Worm (Caenorhabditis elegans) whole organism, L1 larva: ENCODE results near the gene C03C10.7.
A peak's percentile ranks its signal among the peaks of the same experiment; 100 is the strongest.

Experiments
- C34B4.2 ChIP-seq: sonication (generic microtip); optimal IDR thresholded peaks from 2 replicates; lab custom pipeline; 2017; ENCODE audit warnings: mild to moderate bottlenecking, missing genetic modification characterization, missing compliant biosample characterization
- F16B12.6 ChIP-seq: fragments of 150-350 bp; optimal IDR thresholded peaks from 2 replicates; lab custom pipeline; 2014; ENCODE audit warnings: missing biosample characterization, missing genetic modification characterization
- aha-1 ChIP-seq: fragments of 150-350 bp; optimal IDR thresholded peaks from 2 replicates; lab custom pipeline; 2014; ENCODE audit warnings: missing biosample characterization, missing genetic modification characterization
- alr-1 ChIP-seq: fragments of 200-800 bp; sonication (Bioruptor generic); optimal IDR thresholded peaks from 2 replicates; lab custom pipeline; 2018; ENCODE audit warnings: borderline replicate concordance, mild to moderate bottlenecking, missing genetic modification characterization, missing compliant biosample characterization
- aly-2 ChIP-seq: fragments of 150-350 bp; optimal IDR thresholded peaks from 2 replicates; lab custom pipeline; 2014; ENCODE audit warnings: missing biosample characterization, missing genetic modification characterization
- blmp-1 ChIP-seq: fragments of 150-350 bp; optimal IDR thresholded peaks from 2 replicates; lab custom pipeline; 2014; ENCODE audit warnings: missing biosample characterization, missing genetic modification characterization
- ceh-63 ChIP-seq: fragments of 200-800 bp; sonication (Bioruptor generic); optimal IDR thresholded peaks from 2 replicates; lab custom pipeline; 2018; ENCODE audit warnings: mild to moderate bottlenecking, missing genetic modification characterization, missing compliant biosample characterization
- ceh-8 ChIP-seq: fragments of 200-800 bp; sonication (Bioruptor generic); optimal IDR thresholded peaks from 2 replicates; lab custom pipeline; 2018; ENCODE audit warnings: mild to moderate bottlenecking, missing genetic modification characterization, moderate library complexity, missing compliant biosample characterization
- ceh-82 ChIP-seq, 3 experiments: fragments of 150-350 bp in 1 of 3; sonication (generic microtip) in 2 of 3; optimal IDR thresholded peaks; 2 replicates each; lab custom pipeline; 2014 to 2017; ENCODE audit warnings: missing biosample characterization in 3 of 3, missing genetic modification characterization in 3 of 3
- ceh-88 ChIP-seq: fragments of 200-800 bp; sonication (Bioruptor generic); IDR thresholded peaks from 2 replicates; pipeline ENCODE4 v1.3.6; 2022; ENCODE audit warnings: missing genetic modification characterization, missing compliant biosample characterization
- ceh-90 ChIP-seq: sonication (generic microtip); optimal IDR thresholded peaks from 2 replicates; lab custom pipeline; 2016; ENCODE audit warnings: missing genetic modification characterization, missing compliant biosample characterization
- dpl-1 ChIP-seq, 3 experiments: fragments of 150-350 bp in 2 of 3; sonication (generic microtip) in 1 of 3; optimal IDR thresholded peaks; 2 replicates each; lab custom pipeline; 2014 to 2017; ENCODE audit warnings: missing biosample characterization in 3 of 3, missing genetic modification characterization in 3 of 3, missing genetic modification reagents in 3 of 3
- dsc-1 ChIP-seq: sonication (generic microtip); optimal IDR thresholded peaks from 2 replicates; lab custom pipeline; 2016; ENCODE audit warnings: mild to moderate bottlenecking, missing genetic modification characterization, missing compliant biosample characterization
- efl-3 ChIP-seq: fragments of 200-800 bp; sonication (Bioruptor generic); optimal IDR thresholded peaks from 2 replicates; lab custom pipeline; 2018; ENCODE audit warnings: mild to moderate bottlenecking, missing genetic modification characterization, missing compliant biosample characterization
- ets-5 ChIP-seq: fragments of 200-800 bp; sonication (Bioruptor generic); IDR thresholded peaks from 2 replicates; pipeline ENCODE4 v1.3.6; 2022; ENCODE audit warnings: missing genetic modification characterization, missing compliant biosample characterization
- fkh-4 ChIP-seq: sonication (generic microtip); optimal IDR thresholded peaks from 2 replicates; lab custom pipeline; 2016; ENCODE audit warnings: missing compliant biosample characterization, missing genetic modification characterization, borderline replicate concordance
- grh-1 ChIP-seq: fragments of 200-800 bp; sonication (Bioruptor generic); IDR thresholded peaks from 2 replicates; pipeline ENCODE4 v1.3.6; 2022; ENCODE audit warnings: missing genetic modification reagents, missing genetic modification characterization, missing compliant biosample characterization
- hlh-4 ChIP-seq: sonication (generic microtip); optimal IDR thresholded peaks from 2 replicates; lab custom pipeline; 2016; ENCODE audit warnings: mild to moderate bottlenecking, missing genetic modification characterization, missing compliant biosample characterization
- hpl-2 ChIP-seq: fragments of 150-350 bp; optimal IDR thresholded peaks from 2 replicates; lab custom pipeline; 2014; ENCODE audit warnings: missing biosample characterization, missing genetic modification reagents, missing genetic modification characterization
- lin-14 ChIP-seq: fragments of 200-800 bp; sonication (Bioruptor generic); optimal IDR thresholded peaks from 2 replicates; lab custom pipeline; 2018; ENCODE audit warnings: mild to moderate bottlenecking, missing genetic modification characterization, moderate library complexity, missing compliant biosample characterization
- lin-35 ChIP-seq, 2 experiments: fragments of 150-350 bp; optimal IDR thresholded peaks; 2 replicates each; lab custom pipeline; 2014; ENCODE audit warnings: missing biosample characterization in 2 of 2, missing genetic modification characterization in 2 of 2, missing genetic modification reagents in 2 of 2
- lir-3 ChIP-seq: sonication (generic microtip); optimal IDR thresholded peaks from 2 replicates; lab custom pipeline; 2016; ENCODE audit warnings: mild to moderate bottlenecking, missing genetic modification characterization, moderate library complexity, missing compliant biosample characterization; ENCODE audit not compliant: poor library complexity
- lsy-2 ChIP-seq, 2 experiments: fragments of 150-350 bp; optimal IDR thresholded peaks; 2 replicates each; lab custom pipeline; 2014; ENCODE audit warnings: missing biosample characterization in 2 of 2, missing genetic modification characterization in 2 of 2
- mab-9 ChIP-seq: fragments of 200-800 bp; sonication (Bioruptor generic); IDR thresholded peaks from 2 replicates; pipeline ENCODE4 v1.3.6; 2022; ENCODE audit warnings: missing genetic modification reagents, missing genetic modification characterization, missing compliant biosample characterization
- mep-1 ChIP-seq: fragments of 150-350 bp; optimal IDR thresholded peaks from 2 replicates; lab custom pipeline; 2014; ENCODE audit warnings: missing biosample characterization, missing genetic modification characterization
- nhr-11 ChIP-seq: fragments of 150-350 bp; optimal IDR thresholded peaks from 2 replicates; lab custom pipeline; 2014; ENCODE audit warnings: missing biosample characterization, missing genetic modification characterization
- nhr-12 ChIP-seq: sonication (generic microtip); optimal IDR thresholded peaks from 2 replicates; lab custom pipeline; 2017; ENCODE audit warnings: missing biosample characterization, missing genetic modification characterization
- nhr-20 ChIP-seq: sonication (generic microtip); optimal IDR thresholded peaks from 2 replicates; lab custom pipeline; 2016; ENCODE audit warnings: mild to moderate bottlenecking, missing genetic modification characterization, missing compliant biosample characterization
- nhr-237 ChIP-seq: fragments of 150-350 bp; optimal IDR thresholded peaks from 2 replicates; lab custom pipeline; 2014; ENCODE audit warnings: missing biosample characterization, missing genetic modification characterization
- nhr-28 ChIP-seq: fragments of 150-350 bp; optimal IDR thresholded peaks from 2 replicates; lab custom pipeline; 2014; ENCODE audit warnings: missing biosample characterization, missing genetic modification characterization
- nhr-47 ChIP-seq: sonication (generic microtip); optimal IDR thresholded peaks from 2 replicates; lab custom pipeline; 2016; ENCODE audit warnings: mild to moderate bottlenecking, missing genetic modification characterization, moderate library complexity, missing compliant biosample characterization
- nhr-71 ChIP-seq: sonication (generic microtip); optimal IDR thresholded peaks from 2 replicates; lab custom pipeline; 2016; ENCODE audit warnings: mild to moderate bottlenecking, missing genetic modification characterization, moderate library complexity, missing compliant biosample characterization
- nhr-76 ChIP-seq: sonication (generic microtip); optimal IDR thresholded peaks from 2 replicates; lab custom pipeline; 2017; ENCODE audit warnings: missing biosample characterization, missing genetic modification characterization
- nhr-84 ChIP-seq: sonication (generic microtip); optimal IDR thresholded peaks from 2 replicates; lab custom pipeline; 2017; ENCODE audit warnings: missing biosample characterization, missing genetic modification characterization
- nhr-85 ChIP-seq: sonication (generic microtip); peaks from one replicate; lab custom pipeline; 2016; ENCODE audit warnings: missing genetic modification characterization, inconsistent platforms, missing compliant biosample characterization
- nhr-90 ChIP-seq: sonication (generic microtip); optimal IDR thresholded peaks from 2 replicates; lab custom pipeline; 2016; ENCODE audit warnings: mild to moderate bottlenecking, missing genetic modification characterization, missing compliant biosample characterization; ENCODE audit not compliant: poor library complexity
- pag-3 ChIP-seq: sonication (generic microtip); optimal IDR thresholded peaks from 2 replicates; lab custom pipeline; 2017; ENCODE audit warnings: missing genetic modification characterization, mild to moderate bottlenecking, missing compliant biosample characterization, antibody characterized with exemption, borderline replicate concordance; ENCODE audit not compliant: insufficient read depth
- snpc-4 ChIP-seq: fragments of 150-350 bp; optimal IDR thresholded peaks from 2 replicates; lab custom pipeline; 2014; ENCODE audit warnings: missing biosample characterization, missing genetic modification characterization
- swsn-7 ChIP-seq: sonication (generic microtip); optimal IDR thresholded peaks from 2 replicates; lab custom pipeline; 2016; ENCODE audit warnings: missing genetic modification characterization, missing compliant biosample characterization
- tbx-2 ChIP-seq: sonication (generic microtip); optimal IDR thresholded peaks from 2 replicates; lab custom pipeline; 2016; ENCODE audit warnings: missing genetic modification characterization, missing compliant biosample characterization
- tlp-1 ChIP-seq: fragments of 150-350 bp; optimal IDR thresholded peaks from 2 replicates; lab custom pipeline; 2014; ENCODE audit warnings: missing biosample characterization, missing genetic modification characterization
- unc-30 ChIP-seq: sonication (generic microtip); optimal IDR thresholded peaks from 2 replicates; lab custom pipeline; 2017; ENCODE audit warnings: missing biosample characterization, missing genetic modification characterization
- unc-62 ChIP-seq: fragments of 150-350 bp; optimal IDR thresholded peaks from 2 replicates; lab custom pipeline; 2014; ENCODE audit warnings: missing biosample characterization, missing genetic modification reagents, missing genetic modification characterization
- unc-86 ChIP-seq: sonication (generic microtip); optimal IDR thresholded peaks from 2 replicates; lab custom pipeline; 2016; ENCODE audit warnings: missing genetic modification characterization, missing compliant biosample characterization
- unc-98 ChIP-seq: fragments of 200-800 bp; sonication (Bioruptor generic); IDR thresholded peaks from 2 replicates; pipeline ENCODE4 v1.3.6; 2022; ENCODE audit warnings: missing genetic modification characterization, missing compliant biosample characterization
- zag-1 ChIP-seq: fragments of 150-350 bp; optimal IDR thresholded peaks from 2 replicates; lab custom pipeline; 2014; ENCODE audit warnings: missing biosample characterization, missing genetic modification characterization
- zip-4 ChIP-seq: fragments of 200-800 bp; sonication (Bioruptor generic); optimal IDR thresholded peaks from 2 replicates; lab custom pipeline; 2018; ENCODE audit warnings: mild to moderate bottlenecking, missing genetic modification characterization, moderate library complexity, missing compliant biosample characterization
- ztf-4 ChIP-seq: fragments of 150-350 bp; optimal IDR thresholded peaks from 2 replicates; lab custom pipeline; 2014; ENCODE audit warnings: missing biosample characterization, missing genetic modification characterization

C03C10.7 gene

DNA sequence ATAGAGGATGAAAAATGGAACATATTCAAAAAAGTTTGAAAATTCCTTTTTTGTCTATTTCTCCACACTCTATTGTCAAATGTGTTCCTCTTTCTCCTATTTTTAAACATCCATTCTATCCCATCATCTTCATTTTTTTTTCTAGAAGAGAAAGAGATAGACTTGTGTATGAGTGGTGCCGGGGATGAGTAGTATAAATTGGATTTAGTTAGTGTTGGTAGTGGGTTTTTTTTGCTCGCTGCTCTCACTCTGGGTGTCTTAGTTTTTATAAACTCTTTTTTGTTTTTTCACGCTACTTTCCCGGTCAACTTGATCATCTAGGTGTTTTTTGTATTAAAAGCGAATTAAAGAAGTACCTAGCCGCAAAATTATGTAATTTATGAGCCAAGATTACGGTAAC is 11.4 kb downstream of the C03C10.7 start:
- TF ChIP-seq tbx-2 (tag; lab: Kevin White, UChicago): no peak
- peak; percentile 28 for TF ChIP-seq lin-14

DNA sequence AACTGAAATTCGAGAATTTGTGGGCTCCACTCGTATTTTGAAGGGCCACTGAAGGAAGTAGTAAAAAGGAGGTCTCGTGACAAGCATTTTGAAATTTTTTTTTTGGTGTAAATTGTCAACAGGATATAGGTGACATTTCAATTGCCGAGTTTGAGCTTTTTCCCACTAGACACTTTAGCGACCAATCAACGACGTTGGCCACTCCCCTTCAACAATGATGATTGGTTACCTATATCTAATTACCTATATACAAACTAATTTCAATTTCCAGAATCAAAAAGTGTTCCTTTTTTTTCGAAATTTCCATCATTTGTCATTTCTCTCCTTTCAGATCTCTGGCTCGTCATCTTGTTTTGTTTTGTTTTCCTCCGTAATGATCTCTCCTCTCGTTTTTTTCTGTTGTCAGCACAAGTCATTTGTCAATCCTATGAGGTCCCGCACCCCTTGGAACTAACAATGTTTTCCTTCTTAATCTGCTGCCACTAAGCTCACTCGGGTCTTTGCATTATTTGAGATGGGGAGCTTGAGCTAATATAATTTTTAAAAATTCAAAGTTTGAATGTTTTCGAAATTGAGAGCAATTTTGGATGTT is 12.2 kb downstream of the C03C10.7 start:
- TF ChIP-seq zip-4 (GFP tag; lab: Kevin White, UChicago): no peak
- TF ChIP-seq nhr-71 (tag; lab: Kevin White, UChicago): no peak
- no peak for TF ChIP-seq ceh-82 (tag; optimal IDR thresholded peaks at IDR 0.05; lab: Kevin White, UChicago)
- TF ChIP-seq nhr-76 (tag; lab: Kevin White, UChicago): no peak
- TF ChIP-seq mep-1 (tag; lab: Kevin White, UChicago): no peak
- TF ChIP-seq dsc-1 (tag; lab: Kevin White, UChicago): no peak
- no peak for TF ChIP-seq nhr-47
- TF ChIP-seq unc-62: no peak
- no peak for TF ChIP-seq lin-35 (GFP tag; optimal IDR thresholded peaks at IDR 0.05; lab: Kevin White, UChicago)
- no peak for TF ChIP-seq ceh-8
- TF ChIP-seq unc-86 (tag; lab: Kevin White, UChicago): no peak
- no peak for TF ChIP-seq nhr-90
- no peak for TF ChIP-seq swsn-7 (tag; lab: Kevin White, UChicago)

DNA sequence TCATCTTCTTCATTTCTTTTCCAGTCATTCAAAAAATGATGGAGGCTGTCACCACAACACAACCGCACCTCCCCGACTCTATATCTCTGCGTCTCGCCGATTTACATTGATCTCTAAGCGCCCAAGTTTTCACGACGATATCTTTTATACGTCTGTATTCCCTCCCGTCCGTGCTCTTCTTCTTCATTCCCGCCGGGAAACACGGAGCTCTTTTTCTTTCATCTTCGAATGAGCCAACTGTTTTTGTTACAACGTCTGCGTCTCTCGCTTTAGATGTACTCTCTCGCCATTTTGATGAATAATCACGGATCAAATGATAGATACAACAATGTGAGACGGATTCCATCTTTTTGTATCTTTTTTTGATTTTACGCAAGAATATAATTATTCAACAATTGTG is 17.7 kb downstream of the C03C10.7 start:
- TF ChIP-seq unc-98 (GFP tag; lab: Robert Waterston, UW) (peak; percentile 50), lir-3 (tag; lab: Kevin White, UChicago) (peak; percentile 2), C34B4.2 (tag; lab: Kevin White, UChicago) (no peak), mep-1 (tag; lab: Kevin White, UChicago) (peak; percentile 28), F16B12.6 (no peak), ets-5 (GFP tag; lab: Robert Waterston, UW) (no peak), nhr-237 (no peak), nhr-84 (tag; lab: Kevin White, UChicago) (no peak), nhr-85 (tag; lab: Kevin White, UChicago) (no peak), ceh-90 (tag; lab: Kevin White, UChicago) (no peak), lin-35 (GFP tag; optimal IDR thresholded peaks at IDR 0.05; lab: Kevin White, UChicago) (no peak), ceh-8 (no peak), efl-3 (GFP tag; lab: Kevin White, UChicago) (no peak), nhr-12 (no peak), nhr-20 (peak; percentile 54), nhr-90 (no peak), aha-1 (tag; lab: Kevin White, UChicago) (no peak), pag-3 (tag; lab: Kevin White, UChicago) (no peak), nhr-71 (tag; lab: Kevin White, UChicago) (peak; percentile 82), swsn-7 (tag; lab: Kevin White, UChicago) (peak; percentile 47), blmp-1 (tag; lab: Kevin White, UChicago) (no peak), lsy-2 (tag; optimal IDR thresholded peaks at IDR 0.05; lab: Kevin White, UChicago) (peak; percentile 33 to 37), mab-9 (GFP tag; lab: Robert Waterston, UW) (no peak), dpl-1 (GFP tag; optimal IDR thresholded peaks at IDR 0.05; lab: Kevin White, UChicago) (no peak), aly-2 (no peak), ceh-63 (no peak), zag-1 (tag; lab: Kevin White, UChicago) (no peak), hpl-2 (GFP tag; lab: Kevin White, UChicago) (no peak), ztf-4 (tag; lab: Kevin White, UChicago) (no peak), grh-1 (GFP tag; lab: Robert Waterston, UW) (no peak), unc-62 (no peak), snpc-4 (tag; lab: Kevin White, UChicago) (no peak), hlh-4 (no peak), tlp-1 (tag; lab: Kevin White, UChicago) (no peak), ceh-88 (GFP tag; lab: Robert Waterston, UW) (no peak), unc-30 (tag; lab: Kevin White, UChicago) (no peak), alr-1 (no peak), nhr-11 (peak; percentile 2), fkh-4 (tag; lab: Kevin White, UChicago) (no peak), nhr-28 (tag; lab: Kevin White, UChicago) (no peak), zip-4 (GFP tag; lab: Kevin White, UChicago) (no peak)
